Worm (Caenorhabditis elegans) whole organism, L2 larva: Measurements from ENCODE around the gene Y43F8B.10.

Experiments used
- F13H6.1 ChIP-seq: sonication (generic microtip); optimal IDR thresholded peaks from 2 replicates; lab custom pipeline; 2016; ENCODE audit warnings: missing genetic modification characterization, missing compliant biosample characterization
- R02D3.7 ChIP-seq: fragments of 150-350 bp; optimal IDR thresholded peaks from 2 replicates; lab custom pipeline; 2014; ENCODE audit warnings: missing biosample characterization, missing genetic modification characterization
- Y55F3AM.14 ChIP-seq: fragments of 200-800 bp; sonication (Bioruptor generic); optimal IDR thresholded peaks from 2 replicates; lab custom pipeline; 2018; ENCODE audit warnings: mild to moderate bottlenecking, missing genetic modification characterization, missing compliant biosample characterization
- ZK546.5 ChIP-seq: sonication (generic microtip); optimal IDR thresholded peaks from 2 replicates; lab custom pipeline; 2017; ENCODE audit warnings: missing biosample characterization, missing genetic modification characterization
- alr-1 ChIP-seq: fragments of 150-350 bp; optimal IDR thresholded peaks from 2 replicates; lab custom pipeline; 2014; ENCODE audit warnings: missing biosample characterization, missing genetic modification characterization
- blmp-1 ChIP-seq: sonication (generic microtip); optimal IDR thresholded peaks from 2 replicates; lab custom pipeline; 2017; ENCODE audit warnings: missing genetic modification characterization, mild to moderate bottlenecking, missing compliant biosample characterization, antibody characterized with exemption, moderate library complexity; ENCODE audit not compliant: insufficient read depth
- ceh-16 ChIP-seq: fragments of 150-350 bp; optimal IDR thresholded peaks from 2 replicates; lab custom pipeline; 2014; ENCODE audit warnings: missing biosample characterization, missing genetic modification characterization
- ceh-82 ChIP-seq: fragments of 150-350 bp; optimal IDR thresholded peaks from 2 replicates; lab custom pipeline; 2014; ENCODE audit warnings: missing biosample characterization, missing genetic modification characterization
- crh-2 ChIP-seq: sonication (generic microtip); optimal IDR thresholded peaks from 2 replicates; lab custom pipeline; 2017; ENCODE audit warnings: missing biosample characterization, missing genetic modification characterization
- egl-27 ChIP-seq: sonication (generic microtip); optimal IDR thresholded peaks from 3 replicates; lab custom pipeline; 2017; ENCODE audit warnings: missing biosample characterization, missing genetic modification reagents, missing genetic modification characterization
- elt-1 ChIP-seq: fragments of 150-350 bp; optimal IDR thresholded peaks from 2 replicates; lab custom pipeline; 2014; ENCODE audit warnings: missing biosample characterization, missing genetic modification characterization
- fos-1 ChIP-seq: fragments of 150-350 bp; optimal IDR thresholded peaks from 2 replicates; lab custom pipeline; 2014; ENCODE audit warnings: missing biosample characterization, missing genetic modification characterization
- gmeb-1 ChIP-seq: fragments of 150-350 bp; optimal IDR thresholded peaks from 2 replicates; lab custom pipeline; 2014; ENCODE audit warnings: missing biosample characterization, missing genetic modification characterization
- lin-11 ChIP-seq: fragments of 150-350 bp; sonication (generic microtip); optimal IDR thresholded peaks from 2 replicates; lab custom pipeline; 2014; ENCODE audit warnings: missing biosample characterization, missing genetic modification characterization, inconsistent platforms, mixed read lengths
- lin-13 ChIP-seq: fragments of 150-350 bp; optimal IDR thresholded peaks from 2 replicates; lab custom pipeline; 2014; ENCODE audit warnings: missing biosample characterization, missing genetic modification reagents, missing genetic modification characterization
- lin-39 ChIP-seq: fragments of 150-350 bp; optimal IDR thresholded peaks from 2 replicates; lab custom pipeline; 2014; ENCODE audit warnings: missing biosample characterization, missing genetic modification reagents, missing genetic modification characterization
- mab-5 ChIP-seq: fragments of 150-350 bp; optimal IDR thresholded peaks from 2 replicates; lab custom pipeline; 2014; ENCODE audit warnings: missing biosample characterization, missing genetic modification characterization
- mbf-1 ChIP-seq: sonication (generic microtip); optimal IDR thresholded peaks from 2 replicates; lab custom pipeline; 2017; ENCODE audit warnings: missing biosample characterization, missing genetic modification characterization
- mdl-1 ChIP-seq, 2 experiments: fragments of 150-350 bp in 1 of 2; sonication (generic microtip) in 1 of 2; optimal IDR thresholded peaks; 2 replicates each; lab custom pipeline; 2017; ENCODE audit warnings: missing biosample characterization in 2 of 2, missing genetic modification characterization in 2 of 2
- nhr-10 ChIP-seq: sonication (generic microtip); optimal IDR thresholded peaks from 2 replicates; lab custom pipeline; 2017; ENCODE audit warnings: missing biosample characterization, missing genetic modification characterization
- nhr-11 ChIP-seq: fragments of 150-350 bp; optimal IDR thresholded peaks from 2 replicates; lab custom pipeline; 2014; ENCODE audit warnings: missing biosample characterization, missing genetic modification characterization
- nhr-12 ChIP-seq: fragments of 150-350 bp; optimal IDR thresholded peaks from 2 replicates; lab custom pipeline; 2014; ENCODE audit warnings: missing biosample characterization, missing genetic modification characterization
- nhr-21 ChIP-seq: fragments of 150-350 bp; optimal IDR thresholded peaks from 2 replicates; lab custom pipeline; 2014; ENCODE audit warnings: missing biosample characterization, missing genetic modification characterization
- nhr-23 ChIP-seq: fragments of 150-350 bp; optimal IDR thresholded peaks from 2 replicates; lab custom pipeline; 2014; ENCODE audit warnings: missing biosample characterization, missing genetic modification reagents, missing genetic modification characterization
- nhr-237 ChIP-seq: fragments of 150-350 bp; optimal IDR thresholded peaks from 2 replicates; lab custom pipeline; 2014; ENCODE audit warnings: missing biosample characterization, missing genetic modification characterization
- nhr-6 ChIP-seq: fragments of 150-350 bp; optimal IDR thresholded peaks from 2 replicates; lab custom pipeline; 2014; ENCODE audit warnings: missing biosample characterization, missing genetic modification characterization
- peb-1 ChIP-seq: fragments of 150-350 bp; optimal IDR thresholded peaks from 2 replicates; lab custom pipeline; 2014; ENCODE audit warnings: missing biosample characterization, missing genetic modification characterization
- sem-4 ChIP-seq: fragments of 150-350 bp; optimal IDR thresholded peaks from 2 replicates; lab custom pipeline; 2014; ENCODE audit warnings: missing biosample characterization, missing genetic modification reagents, missing genetic modification characterization
- sma-3 ChIP-seq: sonication (generic microtip); optimal IDR thresholded peaks from 2 replicates; lab custom pipeline; 2016; ENCODE audit warnings: missing genetic modification reagents, missing genetic modification characterization, missing compliant biosample characterization
- sma-9 ChIP-seq, 2 experiments: fragments of 150-350 bp in 1 of 2; sonication (generic microtip) in 1 of 2; optimal IDR thresholded peaks; 2 replicates each; lab custom pipeline; 2014 to 2016; ENCODE audit warnings: missing genetic modification characterization in 2 of 2, mild to moderate bottlenecking in 1 of 2, missing biosample characterization in 1 of 2, missing compliant biosample characterization in 1 of 2, missing genetic modification reagents in 1 of 2, moderate library complexity in 1 of 2
- snpc-4 ChIP-seq: fragments of 150-350 bp; optimal IDR thresholded peaks from 2 replicates; lab custom pipeline; 2014; ENCODE audit warnings: missing biosample characterization, missing genetic modification characterization
- unc-55 ChIP-seq: fragments of 150-350 bp; sonication (generic microtip); optimal IDR thresholded peaks from 3 replicates; lab custom pipeline; 2014; ENCODE audit warnings: missing biosample characterization, missing genetic modification reagents, missing genetic modification characterization
- unc-62 ChIP-seq: fragments of 150-350 bp; optimal IDR thresholded peaks from 2 replicates; lab custom pipeline; 2014; ENCODE audit warnings: missing biosample characterization, missing genetic modification reagents, missing genetic modification characterization
- zag-1 ChIP-seq: fragments of 150-350 bp; optimal IDR thresholded peaks from 2 replicates; lab custom pipeline; 2014; ENCODE audit warnings: missing biosample characterization, missing genetic modification characterization
- ztf-4 ChIP-seq: fragments of 150-350 bp; optimal IDR thresholded peaks from 2 replicates; lab custom pipeline; 2014; ENCODE audit warnings: missing biosample characterization, missing genetic modification characterization

Y43F8B.10 gene

ce11 chrV:19510925-19511324 is 36.7 kb downstream of the Y43F8B.10 start:
- TF ChIP-seq nhr-6 (tag; lab: Kevin White, UChicago): no peak
- no peak for TF ChIP-seq mdl-1 (tag; optimal IDR thresholded peaks at IDR 0.05; lab: Kevin White, UChicago)
- TF ChIP-seq Y55F3AM.14: no peak
- no peak for TF ChIP-seq lin-11 (tag; lab: Kevin White, UChicago)
- TF ChIP-seq ztf-4 (tag; lab: Kevin White, UChicago): no peak
- no peak for TF ChIP-seq sem-4
- TF ChIP-seq gmeb-1 (tag; lab: Kevin White, UChicago): no peak
- no peak for TF ChIP-seq lin-39 (tag; lab: Kevin White, UChicago)
- no peak for TF ChIP-seq F13H6.1 (tag; lab: Kevin White, UChicago)
- TF ChIP-seq unc-55 (GFP tag; lab: Kevin White, UChicago): no peak
- no peak for TF ChIP-seq alr-1
- no peak for TF ChIP-seq nhr-11 (tag; lab: Kevin White, UChicago)
- TF ChIP-seq mbf-1: no peak
- no peak for TF ChIP-seq nhr-237 (tag; lab: Kevin White, UChicago)
- TF ChIP-seq, all 48 proteins: peak for 0

ce11 chrV:19512260-19512947 is 38.1 kb downstream of the Y43F8B.10 start, which contains the start of gene Y43F8B.19:
TSS of gene Y43F8B.19 (minus strand) at chrV:19512310.
- TF ChIP-seq unc-62 (GFP tag; lab: Kevin White, UChicago) (no peak), gmeb-1 (tag; lab: Kevin White, UChicago) (no peak), crh-2 (tag; lab: Kevin White, UChicago) (no peak), ZK546.5 (tag; lab: Kevin White, UChicago) (no peak), blmp-1 (tag; lab: Kevin White, UChicago) (no peak), ceh-82 (tag; lab: Kevin White, UChicago) (no peak), elt-1 (no peak), lin-13 (GFP tag; lab: Kevin White, UChicago) (no peak), sma-9 (GFP tag; optimal IDR thresholded peaks at IDR 0.05; lab: Kevin White, UChicago) (no peak), sma-9 (tag; optimal IDR thresholded peaks at IDR 0.05; lab: Kevin White, UChicago) (no peak), nhr-23 (tag; lab: Kevin White, UChicago) (no peak), R02D3.7 (no peak), sma-3 (no peak), nhr-10 (tag; lab: Kevin White, UChicago) (no peak), nhr-12 (tag; lab: Kevin White, UChicago) (no peak), ceh-16 (tag; lab: Kevin White, UChicago) (no peak)

DNA sequence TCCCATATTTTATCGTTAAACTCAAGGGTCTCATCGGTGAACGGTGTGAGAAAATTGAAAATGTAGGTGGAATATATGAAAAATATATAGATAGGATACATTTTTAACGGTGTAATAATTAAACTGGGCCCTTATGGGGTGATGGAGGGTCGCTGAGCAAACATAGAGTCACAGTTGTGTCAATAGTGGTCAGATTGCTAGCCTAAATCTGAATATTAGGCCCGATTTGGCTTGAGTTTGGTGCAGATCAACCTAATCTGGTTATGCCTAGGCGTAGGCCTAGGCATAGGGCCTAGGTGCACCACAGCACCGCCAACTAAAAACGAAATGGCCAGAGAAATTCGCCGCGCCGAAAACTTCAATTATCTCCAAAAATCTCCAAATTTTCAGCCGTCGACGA is 39.3 kb downstream of the Y43F8B.10 start, which contains the start of gene phy-4:
Gene phy-4, minus strand, starts transcription at position 101 of the 400 bp plus-strand sequence.
- TF ChIP-seq mdl-1 (tag; optimal IDR thresholded peaks at IDR 0.05; lab: Kevin White, UChicago): no peak
- TF ChIP-seq sma-9 (GFP tag; optimal IDR thresholded peaks at IDR 0.05; lab: Kevin White, UChicago): no peak
- no peak for TF ChIP-seq sma-9 (tag; optimal IDR thresholded peaks at IDR 0.05; lab: Kevin White, UChicago)
- TF ChIP-seq mab-5: no peak
- TF ChIP-seq snpc-4 (tag; lab: Kevin White, UChicago): no peak
- no peak for TF ChIP-seq mbf-1
- no peak for TF ChIP-seq sma-3
- no peak for TF ChIP-seq nhr-10 (tag; lab: Kevin White, UChicago)
- TF ChIP-seq ceh-16 (tag; lab: Kevin White, UChicago): no peak
- TF ChIP-seq peb-1 (tag; lab: Kevin White, UChicago): no peak
- no peak for TF ChIP-seq egl-27 (tag; lab: Kevin White, UChicago)
- no peak for TF ChIP-seq nhr-23 (tag; lab: Kevin White, UChicago)
- TF ChIP-seq lin-11 (tag; lab: Kevin White, UChicago): no peak
- no peak for TF ChIP-seq fos-1 (tag; lab: Kevin White, UChicago)
- TF ChIP-seq zag-1 (tag; lab: Kevin White, UChicago): no peak
- TF ChIP-seq nhr-11 (tag; lab: Kevin White, UChicago): no peak
- TF ChIP-seq nhr-21 (tag; lab: Kevin White, UChicago): no peak
